Worm (Caenorhabditis elegans) whole organism, L2 larva: ENCODE data around the gene atg-13.

Experiments used
- R02D3.7 ChIP-seq: fragments of 150-350 bp; optimal IDR thresholded peaks from 2 replicates; lab custom pipeline; 2014; ENCODE audit warnings: missing biosample characterization, missing genetic modification characterization
- ceh-16 ChIP-seq: fragments of 150-350 bp; optimal IDR thresholded peaks from 2 replicates; lab custom pipeline; 2014; ENCODE audit warnings: missing biosample characterization, missing genetic modification characterization
- elt-3 ChIP-seq: sonication (generic microtip); optimal IDR thresholded peaks from 2 replicates; lab custom pipeline; 2017; ENCODE audit warnings: missing biosample characterization, missing genetic modification characterization
- gmeb-1 ChIP-seq: fragments of 150-350 bp; optimal IDR thresholded peaks from 2 replicates; lab custom pipeline; 2014; ENCODE audit warnings: missing biosample characterization, missing genetic modification characterization
- lin-13 ChIP-seq: fragments of 150-350 bp; optimal IDR thresholded peaks from 2 replicates; lab custom pipeline; 2014; ENCODE audit warnings: missing biosample characterization, missing genetic modification reagents, missing genetic modification characterization
- lsy-2 ChIP-seq, 2 experiments: fragments of 150-350 bp in 1 of 2; sonication (generic microtip) in 1 of 2; optimal IDR thresholded peaks; 2 replicates each; lab custom pipeline; 2014 to 2017; ENCODE audit warnings: missing biosample characterization in 2 of 2, missing genetic modification characterization in 2 of 2
- nhr-11 ChIP-seq: fragments of 150-350 bp; optimal IDR thresholded peaks from 2 replicates; lab custom pipeline; 2014; ENCODE audit warnings: missing biosample characterization, missing genetic modification characterization
- nhr-237 ChIP-seq: fragments of 150-350 bp; optimal IDR thresholded peaks from 2 replicates; lab custom pipeline; 2014; ENCODE audit warnings: missing biosample characterization, missing genetic modification characterization
- nhr-25 ChIP-seq: fragments of 150-350 bp; sonication (generic microtip); optimal IDR thresholded peaks from 3 replicates; lab custom pipeline; 2014; ENCODE audit warnings: missing biosample characterization, missing genetic modification characterization
- unc-62 ChIP-seq: fragments of 150-350 bp; optimal IDR thresholded peaks from 2 replicates; lab custom pipeline; 2014; ENCODE audit warnings: missing biosample characterization, missing genetic modification reagents, missing genetic modification characterization
- zag-1 ChIP-seq: fragments of 150-350 bp; optimal IDR thresholded peaks from 2 replicates; lab custom pipeline; 2014; ENCODE audit warnings: missing biosample characterization, missing genetic modification characterization

- TF ChIP-seq gmeb-1 = no peak
- TF ChIP-seq elt-3 (tag; lab: Kevin White, UChicago) = no peak
- no peak for TF ChIP-seq nhr-237 (tag; lab: Kevin White, UChicago)
- TF ChIP-seq unc-62 = no peak
- TF ChIP-seq ceh-16 (tag; lab: Kevin White, UChicago) = no peak
- TF ChIP-seq lin-13 = no peak
- TF ChIP-seq nhr-11 = no peak
- TF ChIP-seq nhr-25 (tag; lab: Kevin White, UChicago) = no peak
- no peak for TF ChIP-seq zag-1
- no peak for TF ChIP-seq lsy-2 (tag; optimal IDR thresholded peaks at IDR 0.05; lab: Kevin White, UChicago)
- TF ChIP-seq R02D3.7 (tag; lab: Kevin White, UChicago) = no peak
Measured at ce11 chrIII:8163283-8163682, 5.3 kb upstream of the atg-13 start, which contains the start of gene bath-42.
